Worm (Caenorhabditis elegans) whole organism, early embryonic: ENCODE results near the gene Y105C5B.25.

Experiments
- B0310.2 ChIP-seq: sonication (generic microtip); optimal IDR thresholded peaks from 2 replicates; lab custom pipeline; 2016; ENCODE audit warnings: mild to moderate bottlenecking, missing genetic modification characterization, missing compliant biosample characterization
- F13C5.2 ChIP-seq: sonication (generic microtip); optimal IDR thresholded peaks from 2 replicates; lab custom pipeline; 2017; ENCODE audit warnings: mild to moderate bottlenecking, missing genetic modification characterization, inconsistent platforms, missing compliant biosample characterization
- aly-1 ChIP-seq: sonication (generic microtip); optimal IDR thresholded peaks from 2 replicates; lab custom pipeline; 2016; ENCODE audit warnings: missing genetic modification characterization, missing compliant biosample characterization
- ama-1 ChIP-seq: fragments of 150-350 bp; optimal IDR thresholded peaks from 2 replicates; lab custom pipeline; 2014
- ceh-13 ChIP-seq: fragments of 200-800 bp; sonication (Bioruptor generic); optimal IDR thresholded peaks from 2 replicates; lab custom pipeline; 2018; ENCODE audit warnings: mild to moderate bottlenecking, missing genetic modification characterization, missing compliant biosample characterization
- ceh-36 ChIP-seq: sonication (generic microtip); optimal IDR thresholded peaks from 2 replicates; lab custom pipeline; 2016; ENCODE audit warnings: missing genetic modification characterization, inconsistent platforms, missing compliant biosample characterization
- ets-7 ChIP-seq: sonication (generic microtip); optimal IDR thresholded peaks from 2 replicates; lab custom pipeline; 2016; ENCODE audit warnings: missing genotype, missing genetic modification characterization, missing compliant biosample characterization
- flt-1 ChIP-seq: fragments of 200-800 bp; sonication (Bioruptor generic); IDR thresholded peaks from 2 replicates; pipeline ENCODE4 v1.3.6; 2022; ENCODE audit warnings: missing genetic modification characterization, missing compliant biosample characterization
- hmbx-1 ChIP-seq: sonication (generic microtip); optimal IDR thresholded peaks from 2 replicates; lab custom pipeline; 2016; ENCODE audit warnings: mild to moderate bottlenecking, missing genetic modification characterization, missing compliant biosample characterization
- hmg-4 ChIP-seq: fragments of 200-800 bp; sonication (Bioruptor generic); optimal IDR thresholded peaks from 2 replicates; lab custom pipeline; 2018; ENCODE audit warnings: mild to moderate bottlenecking, missing genetic modification characterization, missing compliant biosample characterization
- hnd-1 ChIP-seq: sonication (generic microtip); optimal IDR thresholded peaks from 2 replicates; lab custom pipeline; 2016; ENCODE audit warnings: missing genetic modification characterization, missing compliant biosample characterization
- pes-1 ChIP-seq: fragments of 200-800 bp; sonication (Bioruptor generic); IDR thresholded peaks from 2 replicates; pipeline ENCODE4 v1.3.6; 2022; ENCODE audit warnings: missing genetic modification reagents, missing genetic modification characterization, missing compliant biosample characterization
- scrt-1 ChIP-seq: fragments of 200-800 bp; sonication (Bioruptor generic); IDR thresholded peaks from 2 replicates; pipeline ENCODE4 v1.3.6; 2022; ENCODE audit warnings: missing genetic modification characterization, missing compliant biosample characterization
- sea-1 ChIP-seq: fragments of 200-800 bp; sonication (Bioruptor generic); conservative IDR thresholded peaks from 2 replicates; pipeline ENCODE4 v1.3.6; 2022; ENCODE audit warnings: missing genetic modification characterization, missing compliant biosample characterization
- tbx-11 ChIP-seq: fragments of 200-800 bp; sonication (Bioruptor generic); IDR thresholded peaks from 2 replicates; pipeline ENCODE4 v1.3.6; 2022; ENCODE audit warnings: missing genetic modification characterization, missing compliant biosample characterization
- tbx-37 ChIP-seq: fragments of 200-800 bp; sonication (Bioruptor generic); conservative IDR thresholded peaks from 2 replicates; pipeline ENCODE4 v1.3.6; 2022; ENCODE audit warnings: missing genetic modification reagents, missing genetic modification characterization, missing compliant biosample characterization
- tra-4 ChIP-seq: sonication (generic microtip); optimal IDR thresholded peaks from 2 replicates; lab custom pipeline; 2017; ENCODE audit warnings: missing genetic modification characterization, missing compliant biosample characterization

Y105C5B.25 gene

ce11 chrIV:16147055-16147454, at the start of gene Y105C5B.25:
TSS of gene Y105C5B.25 (minus strand) at chrIV:16147155.
- TF ChIP-seq sea-1 (GFP tag; lab: Robert Waterston, UW), result no peak
- TF ChIP-seq aly-1 (tag; lab: Kevin White, UChicago), result no peak
- no peak for TF ChIP-seq hnd-1 (tag; lab: Kevin White, UChicago)
- TF ChIP-seq pes-1 (GFP tag; lab: Robert Waterston, UW), result no peak
- no peak for TF ChIP-seq tra-4 (tag; lab: Kevin White, UChicago)
- TF ChIP-seq F13C5.2, result no peak
- TF ChIP-seq flt-1 (GFP tag; lab: Robert Waterston, UW), result no peak
- TF ChIP-seq ceh-13 (GFP tag; lab: Kevin White, UChicago), result no peak
- no peak for TF ChIP-seq B0310.2 (tag; lab: Kevin White, UChicago)
- no peak for TF ChIP-seq scrt-1

- TF ChIP-seq tbx-37 (GFP tag; lab: Robert Waterston, UW) (no peak), ets-7 (tag; lab: Kevin White, UChicago) (no peak), hnd-1 (tag; lab: Kevin White, UChicago) (no peak)
These were observed 49.8 kb upstream of the Y105C5B.25 start, which contains the start of gene Y7A9A.1 for ce11 chrIV:16196717-16197116. TSS of gene Y7A9A.1 (plus strand) at chrIV:16197017.

ce11 chrIV:16192754-16193153, 45.8 kb upstream of the Y105C5B.25 start:
- no peak for TF ChIP-seq hmg-4
- TF ChIP-seq hmbx-1 (tag; lab: Kevin White, UChicago), result no peak
- no peak for TF ChIP-seq sea-1 (GFP tag; lab: Robert Waterston, UW)
- no peak for TF ChIP-seq tra-4 (tag; lab: Kevin White, UChicago)
- no peak for TF ChIP-seq pes-1 (GFP tag; lab: Robert Waterston, UW)
- no peak for TF ChIP-seq ceh-36
- TF ChIP-seq hnd-1 (tag; lab: Kevin White, UChicago), result no peak
- no peak for TF ChIP-seq F13C5.2
- no peak for TF ChIP-seq flt-1 (GFP tag; lab: Robert Waterston, UW)
- no peak for TF ChIP-seq aly-1 (tag; lab: Kevin White, UChicago)
- no peak for TF ChIP-seq scrt-1
- TF ChIP-seq ceh-13 (GFP tag; lab: Kevin White, UChicago), result no peak
- TF ChIP-seq tbx-11, result no peak
- no peak for TF ChIP-seq ets-7 (tag; lab: Kevin White, UChicago)
- no peak for TF ChIP-seq tbx-37 (GFP tag; lab: Robert Waterston, UW)
- TF ChIP-seq B0310.2 (tag; lab: Kevin White, UChicago), result no peak
- no peak for TF ChIP-seq ama-1 (lab: Kevin White, UChicago)

- TF ChIP-seq sea-1 (GFP tag; lab: Robert Waterston, UW), result no peak
- TF ChIP-seq ceh-13 (GFP tag; lab: Kevin White, UChicago), result no peak
- no peak for TF ChIP-seq tbx-37 (GFP tag; lab: Robert Waterston, UW)
These were observed 44.6 kb upstream of the Y105C5B.25 start for ce11 chrIV:16191597-16191996.

- TF ChIP-seq sea-1 (GFP tag; lab: Robert Waterston, UW) (no peak), hnd-1 (tag; lab: Kevin White, UChicago) (no peak), tbx-11 (no peak), ama-1 (lab: Kevin White, UChicago) (no peak), tbx-37 (GFP tag; lab: Robert Waterston, UW) (no peak), flt-1 (GFP tag; lab: Robert Waterston, UW) (no peak), scrt-1 (no peak), F13C5.2 (no peak), ets-7 (tag; lab: Kevin White, UChicago) (no peak), B0310.2 (tag; lab: Kevin White, UChicago) (no peak), aly-1 (tag; lab: Kevin White, UChicago) (no peak), hmg-4 (no peak)
These were observed 39.1 kb upstream of the Y105C5B.25 start for ce11 chrIV:16186008-16186407.

DNA sequence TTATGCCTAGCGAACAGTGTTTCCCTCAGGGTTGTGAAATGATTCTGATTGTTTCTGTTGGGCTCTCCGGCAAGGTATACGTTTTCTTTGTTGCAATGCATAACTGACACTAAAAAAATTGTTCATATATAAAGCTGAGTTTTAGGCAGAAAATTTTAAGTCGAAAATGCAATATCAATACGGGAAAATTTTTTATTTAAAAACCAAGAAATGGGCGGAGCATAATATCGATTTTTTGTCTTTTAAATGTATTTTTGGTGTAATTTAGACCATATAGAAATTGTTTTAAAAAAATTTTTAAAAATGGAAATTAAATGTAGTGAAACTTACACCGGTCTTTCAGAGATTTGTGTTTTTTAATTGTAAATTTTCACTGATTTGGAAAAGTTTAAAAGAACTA, 37.6 kb upstream of the Y105C5B.25 start, which contains the start of gene Y105C5B.1413:
Gene Y105C5B.1413 (minus strand): TSS at position 101 of the 400 bp plus-strand sequence.
- TF ChIP-seq hnd-1 (tag; lab: Kevin White, UChicago) (no peak), ets-7 (tag; lab: Kevin White, UChicago) (no peak)

ce11 chrIV:16180898-16181482, 34.0 kb upstream of the Y105C5B.25 start:
- TF ChIP-seq tra-4 (tag; lab: Kevin White, UChicago), result no peak
- no peak for TF ChIP-seq flt-1 (GFP tag; lab: Robert Waterston, UW)
- no peak for TF ChIP-seq pes-1 (GFP tag; lab: Robert Waterston, UW)
- TF ChIP-seq hnd-1 (tag; lab: Kevin White, UChicago), result no peak

DNA sequence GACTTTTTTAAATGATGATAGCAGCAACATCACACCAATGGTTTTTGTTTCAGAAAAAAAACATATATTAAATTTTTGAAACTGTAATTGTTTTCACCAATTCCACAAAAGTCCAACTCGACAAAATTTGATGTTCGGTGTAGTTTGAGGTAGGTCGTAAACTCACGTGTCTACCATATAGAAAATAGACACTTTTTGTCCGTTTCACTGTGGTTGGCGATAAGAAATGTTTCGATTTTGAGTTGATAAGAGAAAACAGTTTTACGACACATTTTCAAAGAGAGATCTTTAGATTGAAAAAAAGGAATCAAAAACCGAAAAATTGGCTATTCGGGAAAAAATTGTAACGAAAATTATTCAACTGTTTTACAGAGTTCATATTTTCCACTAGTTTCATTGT, 31.5 kb upstream of the Y105C5B.25 start:
- no peak for TF ChIP-seq B0310.2 (tag; lab: Kevin White, UChicago)
- no peak for TF ChIP-seq F13C5.2
- no peak for TF ChIP-seq pes-1 (GFP tag; lab: Robert Waterston, UW)
- no peak for TF ChIP-seq scrt-1

DNA sequence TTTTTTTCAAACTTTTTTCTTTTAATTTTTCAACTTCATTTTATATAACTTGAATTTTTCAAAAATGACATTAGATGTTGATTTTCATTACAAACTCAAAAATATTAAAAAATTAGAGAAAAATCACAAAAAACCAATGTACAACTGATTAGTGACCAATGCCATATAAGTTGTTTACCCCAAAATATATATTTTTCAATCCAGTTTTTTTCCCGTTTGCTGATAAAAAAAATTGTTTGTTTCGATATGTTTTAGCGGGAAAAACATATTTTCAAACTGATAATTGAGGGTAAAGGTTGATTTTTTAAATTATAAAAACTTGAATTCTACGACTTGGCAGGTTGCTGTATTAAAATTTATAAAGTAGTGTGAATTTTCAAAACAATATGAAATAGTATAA, 29.9 kb upstream of the Y105C5B.25 start:
- TF ChIP-seq flt-1 (GFP tag; lab: Robert Waterston, UW) (no peak), ama-1 (lab: Kevin White, UChicago) (no peak), aly-1 (tag; lab: Kevin White, UChicago) (no peak), hnd-1 (tag; lab: Kevin White, UChicago) (no peak), tra-4 (tag; lab: Kevin White, UChicago) (no peak), hmg-4 (no peak), pes-1 (GFP tag; lab: Robert Waterston, UW) (no peak), sea-1 (GFP tag; lab: Robert Waterston, UW) (no peak), F13C5.2 (no peak), ceh-36 (no peak), ets-7 (tag; lab: Kevin White, UChicago) (no peak), hmbx-1 (tag; lab: Kevin White, UChicago) (no peak), B0310.2 (tag; lab: Kevin White, UChicago) (no peak), tbx-37 (GFP tag; lab: Robert Waterston, UW) (no peak), ceh-13 (GFP tag; lab: Kevin White, UChicago) (no peak), tbx-11 (no peak), scrt-1 (no peak)
